Worm (Caenorhabditis elegans) whole organism, mixed stage, embryonic: Measurements from ENCODE around the gene Y76A2B.4.

ENCODE experiments used
- M03D4.4 ChIP-seq: sonication (generic microtip); optimal IDR thresholded peaks from 2 replicates; lab custom pipeline; 2017; ENCODE audit warnings: mild to moderate bottlenecking, missing genetic modification characterization, missing compliant biosample characterization
- bed-3 ChIP-seq: fragments of 200-800 bp; sonication (Bioruptor generic); optimal IDR thresholded peaks from 3 replicates; lab custom pipeline; 2018; ENCODE audit warnings: mild to moderate bottlenecking, missing genetic modification characterization, moderate library complexity, missing compliant biosample characterization
- blmp-1 ChIP-seq: fragments of 150-350 bp; optimal IDR thresholded peaks from 2 replicates; lab custom pipeline; 2014; ENCODE audit warnings: missing biosample characterization, missing genetic modification characterization
- ceh-39 ChIP-seq: fragments of 150-350 bp; optimal IDR thresholded peaks from 2 replicates; lab custom pipeline; 2014; ENCODE audit warnings: missing biosample characterization, missing genetic modification characterization
- ceh-43 ChIP-seq: fragments of 200-800 bp; sonication (Bioruptor generic); optimal IDR thresholded peaks from 2 replicates; lab custom pipeline; 2018; ENCODE audit warnings: mild to moderate bottlenecking, missing genetic modification characterization, moderate library complexity, missing compliant biosample characterization
- ces-1 ChIP-seq: fragments of 150-350 bp; optimal IDR thresholded peaks from 2 replicates; lab custom pipeline; 2014; ENCODE audit warnings: missing biosample characterization, missing genetic modification reagents, missing genetic modification characterization
- drap-1 ChIP-seq: fragments of 200-800 bp; sonication (Bioruptor generic); optimal IDR thresholded peaks from 3 replicates; lab custom pipeline; 2018; ENCODE audit warnings: mild to moderate bottlenecking, missing genetic modification characterization, missing compliant biosample characterization
- elt-3 ChIP-seq: fragments of 150-350 bp; optimal IDR thresholded peaks from 2 replicates; lab custom pipeline; 2014; ENCODE audit warnings: missing biosample characterization, missing genetic modification characterization
- ham-2 ChIP-seq: fragments of 200-800 bp; sonication (Bioruptor generic); optimal IDR thresholded peaks from 2 replicates; lab custom pipeline; 2018; ENCODE audit warnings: mild to moderate bottlenecking, missing genetic modification characterization, missing compliant biosample characterization
- hlh-1 ChIP-seq: fragments of 150-350 bp; optimal IDR thresholded peaks from 2 replicates; lab custom pipeline; 2014; ENCODE audit warnings: missing biosample characterization, missing genetic modification reagents, missing genetic modification characterization
- lin-13 ChIP-seq: fragments of 150-350 bp; optimal IDR thresholded peaks from 2 replicates; lab custom pipeline; 2014; ENCODE audit warnings: missing biosample characterization, missing genetic modification characterization
- lin-32 ChIP-seq: fragments of 200-800 bp; sonication (Bioruptor generic); optimal IDR thresholded peaks from 2 replicates; lab custom pipeline; 2018; ENCODE audit warnings: mild to moderate bottlenecking, missing genetic modification characterization, missing compliant biosample characterization
- lsy-2 ChIP-seq: fragments of 150-350 bp; optimal IDR thresholded peaks from 2 replicates; lab custom pipeline; 2014; ENCODE audit warnings: missing biosample characterization, missing genetic modification characterization
- mab-5 ChIP-seq: fragments of 150-350 bp; optimal IDR thresholded peaks from 2 replicates; lab custom pipeline; 2014; ENCODE audit warnings: missing biosample characterization, missing genetic modification characterization
- mep-1 ChIP-seq: fragments of 150-350 bp; optimal IDR thresholded peaks from 2 replicates; lab custom pipeline; 2017; ENCODE audit warnings: missing biosample characterization, missing genetic modification reagents, missing genetic modification characterization, inconsistent platforms
- mls-2 ChIP-seq: sonication (generic microtip); optimal IDR thresholded peaks from 2 replicates; lab custom pipeline; 2016; ENCODE audit warnings: mild to moderate bottlenecking, missing genetic modification characterization, moderate library complexity, missing compliant biosample characterization
- nhr-237 ChIP-seq: fragments of 150-350 bp; optimal IDR thresholded peaks from 2 replicates; lab custom pipeline; 2014; ENCODE audit warnings: missing biosample characterization, missing genetic modification characterization
- nhr-28 ChIP-seq: fragments of 150-350 bp; optimal IDR thresholded peaks from 2 replicates; lab custom pipeline; 2014; ENCODE audit warnings: missing biosample characterization, missing genetic modification characterization
- nhr-76 ChIP-seq: sonication (generic microtip); optimal IDR thresholded peaks from 2 replicates; lab custom pipeline; 2017; ENCODE audit warnings: missing biosample characterization, missing genetic modification characterization
- pha-4 ChIP-seq: fragments of 150-350 bp; optimal IDR thresholded peaks from 2 replicates; lab custom pipeline; 2018; ENCODE audit warnings: missing biosample characterization, missing genetic modification reagents, missing genetic modification characterization
- sem-2 ChIP-seq: fragments of 200-800 bp; sonication (Bioruptor generic); optimal IDR thresholded peaks from 2 replicates; lab custom pipeline; 2018; ENCODE audit warnings: mild to moderate bottlenecking, missing genetic modification characterization, missing compliant biosample characterization
- snpc-4 ChIP-seq: fragments of 150-350 bp; optimal IDR thresholded peaks from 2 replicates; lab custom pipeline; 2014; ENCODE audit warnings: missing biosample characterization, missing genetic modification characterization
- sptf-1 ChIP-seq: sonication (generic microtip); optimal IDR thresholded peaks from 2 replicates; lab custom pipeline; 2017; ENCODE audit warnings: mild to moderate bottlenecking, missing genetic modification characterization, moderate library complexity, missing compliant biosample characterization
- tbx-8 ChIP-seq: fragments of 200-800 bp; sonication (Bioruptor generic); optimal IDR thresholded peaks from 2 replicates; lab custom pipeline; 2018; ENCODE audit warnings: mild to moderate bottlenecking, missing genetic modification characterization, moderate library complexity, missing compliant biosample characterization
- unc-120 ChIP-seq: sonication (generic microtip); optimal IDR thresholded peaks from 2 replicates; lab custom pipeline; 2017; ENCODE audit warnings: missing genetic modification characterization, missing compliant biosample characterization; ENCODE audit not compliant: poor library complexity, severe bottlenecking
- unc-39 ChIP-seq: fragments of 150-350 bp; optimal IDR thresholded peaks from 2 replicates; lab custom pipeline; 2014; ENCODE audit warnings: missing biosample characterization, missing genetic modification characterization
- unc-62 ChIP-seq: fragments of 150-350 bp; optimal IDR thresholded peaks from 2 replicates; lab custom pipeline; 2014; ENCODE audit warnings: missing biosample characterization, missing genetic modification reagents, missing genetic modification characterization
- zip-8 ChIP-seq: fragments of 150-350 bp; optimal IDR thresholded peaks from 2 replicates; lab custom pipeline; 2014; ENCODE audit warnings: missing biosample characterization, missing genetic modification characterization
- ztf-11 ChIP-seq: fragments of 150-350 bp; optimal IDR thresholded peaks from 2 replicates; lab custom pipeline; 2014; ENCODE audit warnings: missing biosample characterization, missing genetic modification characterization

Gene Y76A2B.4

ce11 chrIII:13555234-13555633 lies 8.7 kb upstream of the Y76A2B.4 start, which contains the start of gene scav-2:
TSS of gene scav-2 (minus strand) at chrIII:13555334.
- TF ChIP-seq lin-32 (GFP tag; lab: Kevin White, UChicago) = no peak
- TF ChIP-seq snpc-4 = no peak
- TF ChIP-seq nhr-28 (tag; lab: Kevin White, UChicago) = no peak
- no peak for TF ChIP-seq blmp-1 (tag; lab: Kevin White, UChicago)
- TF ChIP-seq lsy-2 (tag; lab: Kevin White, UChicago) = no peak

- TF ChIP-seq hlh-1 = peak; percentile 56
- no peak for TF ChIP-seq lin-32 (GFP tag; lab: Kevin White, UChicago)
Observed at ce11 chrIII:13549960-13550359, 3.4 kb upstream of the Y76A2B.4 start.

- TF ChIP-seq ces-1 (GFP tag; lab: Kevin White, UChicago) = peak; percentile 29
- no peak for TF ChIP-seq sptf-1
- no peak for TF ChIP-seq nhr-237 (tag; lab: Kevin White, UChicago)
- peak; percentile 94 for TF ChIP-seq unc-62 (GFP tag; lab: Kevin White, UChicago)
- peak; percentile 8 for TF ChIP-seq unc-120
Observed at ce11 chrIII:13548982-13549381, 2.4 kb upstream of the Y76A2B.4 start, which contains the start of gene mmad-1. TSS of gene mmad-1 (minus strand) at chrIII:13549005.

ce11 chrIII:13544593-13544992 lies 2.0 kb downstream of the Y76A2B.4 start:
- TF ChIP-seq tbx-8 (no peak), nhr-76 (tag; lab: Kevin White, UChicago) (no peak), pha-4 (tag; lab: Kevin White, UChicago) (no peak), ceh-43 (GFP tag; lab: Kevin White, UChicago) (no peak), mab-5 (no peak), unc-39 (tag; lab: Kevin White, UChicago) (no peak), snpc-4 (no peak), drap-1 (GFP tag; lab: Kevin White, UChicago) (no peak), unc-62 (GFP tag; lab: Kevin White, UChicago) (no peak), elt-3 (tag; lab: Kevin White, UChicago) (no peak), blmp-1 (tag; lab: Kevin White, UChicago) (no peak), mep-1 (tag; lab: Kevin White, UChicago) (no peak), ceh-39 (tag; lab: Kevin White, UChicago) (no peak), zip-8 (tag; lab: Kevin White, UChicago) (no peak), ztf-11 (no peak), ham-2 (GFP tag; lab: Kevin White, UChicago) (no peak), ces-1 (GFP tag; lab: Kevin White, UChicago) (no peak)

ce11 chrIII:13543434-13543833 lies 3.1 kb downstream of the Y76A2B.4 start, which contains the start of gene acs-5:
TSS of gene acs-5 (minus strand) at chrIII:13543534.
- TF ChIP-seq unc-39 (tag; lab: Kevin White, UChicago) (no peak), mls-2 (tag; lab: Kevin White, UChicago) (no peak), drap-1 (GFP tag; lab: Kevin White, UChicago) (no peak), zip-8 (tag; lab: Kevin White, UChicago) (no peak), elt-3 (tag; lab: Kevin White, UChicago) (no peak), M03D4.4 (no peak), hlh-1 (no peak), pha-4 (tag; lab: Kevin White, UChicago) (no peak), mab-5 (no peak), bed-3 (no peak), snpc-4 (no peak), ceh-43 (GFP tag; lab: Kevin White, UChicago) (no peak), unc-62 (GFP tag; lab: Kevin White, UChicago) (no peak), lin-32 (GFP tag; lab: Kevin White, UChicago) (no peak), blmp-1 (tag; lab: Kevin White, UChicago) (no peak), ztf-11 (no peak), sem-2 (GFP tag; lab: Kevin White, UChicago) (no peak)
- TF ChIP-seq, all 35 proteins: peak for 0

- no peak for TF ChIP-seq M03D4.4
- TF ChIP-seq lin-13 (tag; lab: Kevin White, UChicago) = no peak
Observed at ce11 chrIII:13542458-13542857, 4.1 kb downstream of the Y76A2B.4 start.
